Fruit fly (Drosophila melanogaster) Kc167 (cell line): Measurements from ENCODE around the gene CG1628.

ENCODE experiments used
- Myc ChIP-seq: fragments of >200 bp; optimal IDR thresholded peaks from 2 replicates; lab custom pipeline; 2017; ENCODE audit warnings: missing external identifiers
- Sin3A ChIP-seq: fragments of >200 bp; optimal IDR thresholded peaks from 2 replicates; lab custom pipeline; 2018; ENCODE audit warnings: missing external identifiers
- h ChIP-seq: fragments of >200 bp; optimal IDR thresholded peaks from 3 replicates; lab custom pipeline; 2018; ENCODE audit warnings: missing external identifiers
- insv ChIP-seq: fragments of >200 bp; optimal IDR thresholded peaks from 3 replicates; lab custom pipeline; 2018; ENCODE audit warnings: missing external identifiers
- psq ChIP-seq: fragments of >200 bp; optimal IDR thresholded peaks from 2 replicates; lab custom pipeline; 2017; ENCODE audit warnings: missing external identifiers
- ttk ChIP-seq: sonication (Bioruptor generic); optimal IDR thresholded peaks from 2 replicates; lab custom pipeline; 2017; ENCODE audit warnings: missing external identifiers

The CG1628 gene

DNA sequence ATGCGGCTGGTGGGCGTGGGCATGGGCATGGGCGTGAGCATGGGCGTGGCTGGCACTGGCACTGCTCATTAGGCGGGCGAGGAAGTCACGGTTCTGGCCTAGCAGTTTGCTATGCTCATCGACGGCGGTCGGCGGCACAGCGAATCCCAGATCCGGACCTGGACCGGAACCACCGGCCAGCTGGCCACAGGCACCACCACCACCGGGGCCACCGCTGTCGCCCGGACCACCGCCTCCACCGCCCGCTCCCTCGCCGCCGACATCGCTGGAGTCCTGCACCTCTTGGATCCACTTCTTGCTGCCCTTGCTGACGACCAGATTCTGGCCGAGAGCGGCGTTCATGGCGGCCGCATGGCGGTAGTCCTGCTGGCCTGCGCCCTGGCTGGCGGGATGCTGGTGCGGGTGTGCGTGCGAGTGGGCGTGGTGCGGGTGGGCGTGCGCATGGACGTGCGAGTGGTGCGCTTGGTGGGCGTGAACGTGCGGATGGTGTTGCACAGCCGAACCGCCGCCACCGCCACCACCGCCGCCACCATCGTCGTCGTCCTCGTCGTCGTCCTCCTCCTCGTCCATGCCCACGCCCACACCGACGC, 4.5 kb upstream of the CG1628 start:
- TF ChIP-seq insv (lab: Kevin White, UChicago) = no peak
- TF ChIP-seq h = no peak
- no peak for TF ChIP-seq Myc (lab: Kevin White, UChicago)
- no peak for TF ChIP-seq Sin3A (lab: Kevin White, UChicago)

DNA sequence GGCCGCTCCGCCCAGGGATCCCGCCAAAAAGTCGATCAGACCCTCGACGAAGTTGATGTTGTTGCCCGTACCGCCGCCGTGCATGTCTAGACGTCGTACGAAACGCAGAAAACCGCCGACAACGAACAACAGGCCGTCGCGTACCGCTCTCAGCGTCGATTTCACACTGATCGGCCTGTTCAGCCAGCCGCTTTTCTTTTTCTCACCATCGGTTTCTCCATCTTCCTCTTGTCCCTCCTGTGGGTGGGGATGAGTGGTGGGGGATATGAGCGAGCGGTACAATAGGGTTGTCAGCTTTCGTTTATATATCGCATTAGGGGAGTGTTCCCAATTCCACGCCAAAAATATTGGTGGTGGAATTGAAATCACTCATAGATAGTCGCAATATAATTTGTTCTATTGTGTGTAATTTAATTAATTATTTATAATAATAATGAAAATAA, 1.0 kb downstream of the CG1628 start:
- TF ChIP-seq Myc (lab: Kevin White, UChicago) (no peak), Sin3A (lab: Kevin White, UChicago) (no peak), psq (lab: Kevin White, UChicago) (no peak), ttk (lab: Kevin White, UChicago) (no peak), h (no peak), insv (lab: Kevin White, UChicago) (no peak)

DNA sequence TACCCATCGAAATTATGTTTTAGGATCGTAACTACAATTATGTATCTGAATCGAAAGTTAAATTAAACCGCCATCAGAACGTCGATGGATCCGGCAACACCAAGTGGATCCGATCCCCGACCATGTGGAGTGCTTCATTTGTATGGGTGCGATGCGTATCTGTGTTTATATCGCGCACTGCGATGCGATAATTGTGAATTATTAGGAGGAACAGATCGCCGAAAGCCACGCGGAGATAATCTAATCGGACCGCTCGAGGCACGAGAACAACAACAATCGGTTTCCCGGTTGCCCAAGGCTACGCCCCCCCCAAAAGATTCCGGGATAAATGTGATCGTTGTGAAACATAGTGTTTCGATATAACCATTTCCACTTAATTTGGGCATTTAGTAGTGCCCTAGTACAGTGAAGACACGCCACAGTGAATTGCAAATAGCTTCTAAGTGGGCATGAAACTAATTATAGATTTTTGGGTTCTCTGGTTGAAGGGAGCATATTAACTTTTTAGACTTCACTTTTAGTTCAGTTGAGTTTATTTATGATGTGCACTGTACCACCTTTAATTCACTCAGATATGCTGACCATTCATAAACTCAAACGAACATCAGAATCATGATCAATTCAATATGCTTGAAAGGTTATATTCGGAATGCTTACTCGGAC, 2.1 kb downstream of the CG1628 start:
- TF ChIP-seq insv (lab: Kevin White, UChicago) (no peak), Myc (lab: Kevin White, UChicago) (no peak), h (no peak), psq (lab: Kevin White, UChicago) (no peak), ttk (lab: Kevin White, UChicago) (no peak), Sin3A (lab: Kevin White, UChicago) (no peak)

DNA sequence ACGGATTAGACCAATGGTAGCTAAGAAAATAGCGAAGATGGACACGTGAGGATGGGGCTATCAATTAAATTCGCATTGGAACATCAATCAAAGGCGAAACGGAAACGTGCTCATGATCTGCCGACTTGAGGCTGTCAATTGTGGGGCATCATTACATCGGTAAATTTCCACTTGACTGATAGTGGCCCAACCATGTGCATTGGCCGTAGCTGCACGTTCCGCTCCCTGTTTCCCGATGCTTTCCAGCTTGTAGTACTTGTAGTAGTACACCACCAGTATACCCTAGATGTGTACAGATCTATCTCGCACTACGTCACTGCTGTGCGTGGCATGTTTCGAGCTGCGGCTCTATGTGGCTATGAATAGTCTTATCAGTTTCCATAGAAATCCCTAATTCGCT, 3.2 kb downstream of the CG1628 start:
- TF ChIP-seq Myc (lab: Kevin White, UChicago) = no peak

DNA sequence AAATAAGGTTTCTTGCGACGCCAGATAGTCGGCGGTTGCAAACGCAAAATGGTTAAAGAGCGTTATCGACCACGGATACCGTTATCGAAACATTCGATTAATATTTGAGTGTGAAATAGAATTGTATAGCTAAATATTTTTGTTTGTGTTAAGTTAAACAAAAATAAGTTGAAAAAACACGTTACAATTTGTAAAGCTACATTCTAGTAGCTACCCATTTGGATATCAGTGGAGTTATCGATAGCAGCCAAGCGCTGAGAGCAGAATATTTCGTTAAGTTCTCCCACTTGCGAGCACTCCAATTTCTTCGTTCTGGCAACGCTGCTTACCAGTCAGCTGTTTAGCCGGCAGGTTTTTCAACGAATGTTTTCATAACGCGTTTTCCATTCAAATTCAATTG, 6.7 kb downstream of the CG1628 start, which contains the start of the genes Hmr and CG2124:
TSS of gene Hmr (minus strand) at position 43 of the 400 bp plus-strand sequence.
TSS of gene CG2124 (plus strand) at position 310 of the 400 bp plus-strand sequence.
- no peak for TF ChIP-seq ttk (lab: Kevin White, UChicago)
- TF ChIP-seq Myc (lab: Kevin White, UChicago) = no peak
- TF ChIP-seq Sin3A (lab: Kevin White, UChicago) = no peak
- TF ChIP-seq insv (lab: Kevin White, UChicago) = no peak
- TF ChIP-seq psq (lab: Kevin White, UChicago) = no peak
- TF ChIP-seq h = no peak

DNA sequence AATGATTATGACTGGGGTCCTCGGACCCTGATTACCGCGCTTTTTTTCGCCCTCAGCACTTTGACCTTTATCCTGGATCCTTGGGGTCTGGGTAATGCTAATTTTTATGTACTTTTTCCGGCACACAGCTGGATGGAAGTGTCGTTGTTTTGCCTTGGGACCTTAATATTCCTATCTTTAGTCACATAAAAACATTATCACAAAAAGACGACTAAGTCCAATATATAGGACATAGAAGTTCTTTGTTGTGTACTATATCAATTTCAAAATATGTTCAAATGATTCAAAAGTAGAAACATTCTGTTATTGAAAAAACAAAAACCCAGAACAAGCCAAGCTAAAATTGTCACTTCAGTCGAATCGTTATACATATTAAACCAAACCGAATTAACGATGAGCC, 13.7 kb downstream of the CG1628 start, which contains the start of gene Rab9D:
TSS of gene Rab9D (plus strand) at position 301 of the 400 bp plus-strand sequence.
- no peak for TF ChIP-seq Myc (lab: Kevin White, UChicago)
- TF ChIP-seq h = no peak

DNA sequence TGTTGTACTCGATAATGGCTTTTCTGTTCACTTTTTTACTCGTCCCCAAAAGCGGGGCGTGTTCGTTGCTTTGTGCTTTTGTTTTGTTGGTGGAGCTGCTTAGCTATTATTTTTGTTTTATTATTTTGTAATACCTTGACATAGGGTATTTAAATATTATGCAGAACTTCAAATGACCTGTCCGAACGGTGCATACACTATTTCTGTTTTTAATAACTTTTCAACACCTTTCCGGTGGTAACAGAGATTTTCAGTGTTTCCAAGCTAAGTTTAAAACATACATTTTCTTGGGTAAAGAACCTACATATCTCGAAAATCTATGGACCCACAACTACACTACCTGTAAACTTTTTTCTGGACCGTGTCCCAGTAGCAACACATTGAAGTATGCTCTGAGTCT, 15.1 kb downstream of the CG1628 start:
- TF ChIP-seq insv (lab: Kevin White, UChicago) = no peak

DNA sequence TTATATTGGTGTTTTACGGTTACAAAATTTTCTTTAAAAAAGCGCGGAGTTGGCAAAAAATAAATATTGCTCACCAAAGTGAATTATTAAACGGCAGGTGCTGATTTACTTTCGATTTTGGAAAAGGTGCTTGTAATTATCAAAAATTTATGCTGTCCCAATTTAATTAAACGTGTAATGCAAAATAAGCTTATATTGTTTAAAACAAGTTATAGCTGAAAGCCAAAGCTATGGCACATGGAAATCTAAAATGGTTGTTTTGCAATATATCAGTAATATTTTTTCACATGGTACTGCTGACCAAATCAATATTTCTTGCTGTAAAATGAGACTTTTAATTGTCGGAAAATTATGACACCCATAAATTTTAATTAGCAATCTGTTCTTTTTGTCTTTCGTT, 16.3 kb downstream of the CG1628 start:
- no peak for TF ChIP-seq Sin3A (lab: Kevin White, UChicago)
- TF ChIP-seq psq (lab: Kevin White, UChicago) = no peak
- TF ChIP-seq ttk (lab: Kevin White, UChicago) = no peak
- TF ChIP-seq Myc (lab: Kevin White, UChicago) = no peak
- TF ChIP-seq h = no peak

DNA sequence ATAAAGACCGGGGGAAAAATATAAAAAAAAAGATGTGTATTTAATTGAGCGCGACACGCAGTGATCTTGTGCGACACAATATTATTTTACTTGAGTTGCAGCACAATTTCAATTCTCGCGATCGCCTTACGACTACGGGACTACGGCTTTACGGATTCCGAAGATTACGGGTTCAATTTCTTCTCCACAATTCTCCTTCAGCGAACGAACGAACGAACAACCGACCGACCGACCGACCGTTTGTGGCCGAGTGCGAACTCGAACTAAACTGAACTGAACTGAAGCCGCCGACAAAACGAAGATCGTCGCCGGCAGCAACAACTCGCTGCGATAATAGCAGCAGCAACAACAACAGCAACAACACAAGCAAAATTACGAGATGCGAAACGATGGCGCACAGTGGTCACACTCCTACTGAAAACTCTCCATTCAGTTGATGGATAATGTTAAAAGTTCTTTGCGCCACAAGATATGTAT, 17.3 kb downstream of the CG1628 start, which contains the start of gene spri:
TSS of gene spri (minus strand) at position 265 of the 477 bp plus-strand sequence.
- TF ChIP-seq ttk (lab: Kevin White, UChicago) (no peak), h (no peak), insv (lab: Kevin White, UChicago) (no peak), Myc (lab: Kevin White, UChicago) (no peak), psq (lab: Kevin White, UChicago) (no peak), Sin3A (lab: Kevin White, UChicago) (no peak)

DNA sequence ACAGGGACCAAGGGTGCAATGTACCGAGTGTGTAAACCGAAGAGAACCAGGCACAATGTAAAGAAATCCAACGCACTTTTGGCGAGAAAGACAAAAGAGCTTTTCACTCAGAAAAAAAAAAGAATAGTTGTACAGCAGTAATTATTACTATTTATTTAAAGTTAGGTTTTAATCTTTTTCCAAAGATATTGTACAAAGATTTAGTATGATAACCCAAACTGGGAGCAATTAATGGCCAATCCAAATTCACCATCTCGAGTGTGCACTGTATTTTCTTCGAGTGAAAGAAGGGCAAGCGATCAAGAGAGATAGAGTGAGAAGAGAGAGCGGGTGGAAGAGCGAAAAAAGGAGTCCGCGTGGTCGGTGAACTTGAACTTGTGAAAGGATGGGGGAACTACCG, 18.1 kb downstream of the CG1628 start:
- TF ChIP-seq Sin3A (lab: Kevin White, UChicago) (no peak), psq (lab: Kevin White, UChicago) (no peak), h (no peak), Myc (lab: Kevin White, UChicago) (no peak), ttk (lab: Kevin White, UChicago) (no peak), insv (lab: Kevin White, UChicago) (no peak)

DNA sequence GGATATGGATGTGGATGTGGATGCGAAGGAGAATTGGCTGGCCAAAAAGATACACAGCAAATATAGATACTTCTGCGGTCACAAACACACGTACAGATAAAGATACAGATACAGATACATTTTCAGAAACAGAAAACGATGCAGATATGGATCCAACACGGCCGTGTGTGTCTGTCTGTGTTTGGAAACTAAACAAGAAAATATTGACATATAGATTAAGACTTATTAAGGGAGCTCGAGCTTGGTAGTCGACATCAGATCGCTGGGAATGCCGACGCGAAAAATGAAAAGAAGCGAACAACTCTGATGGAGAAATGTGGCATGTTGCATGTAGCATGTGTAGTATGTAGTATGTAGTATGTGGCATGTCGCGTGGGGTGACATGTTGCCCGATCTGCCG, 20.4 kb downstream of the CG1628 start:
- TF ChIP-seq ttk (lab: Kevin White, UChicago) (no peak), insv (lab: Kevin White, UChicago) (no peak), Myc (lab: Kevin White, UChicago) (no peak), Sin3A (lab: Kevin White, UChicago) (no peak), h (no peak), psq (lab: Kevin White, UChicago) (no peak)

DNA sequence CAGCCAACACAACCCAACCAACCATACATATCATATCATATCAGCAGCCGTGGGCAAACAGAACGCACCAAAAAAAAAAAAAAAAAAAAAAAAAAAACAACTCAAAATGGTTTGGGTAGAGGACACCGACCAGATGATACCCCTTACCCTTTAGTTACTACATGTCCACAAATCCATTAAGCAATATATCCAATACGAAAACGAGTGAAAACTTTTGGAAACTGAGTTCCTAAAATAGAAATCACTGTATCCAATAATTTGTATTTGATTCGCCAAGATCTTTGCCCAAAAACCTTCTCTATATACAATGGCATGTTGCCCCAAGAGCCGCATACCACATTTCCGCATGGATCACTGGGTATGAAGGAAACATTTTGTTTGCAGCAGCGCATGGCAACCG, 21.0 kb downstream of the CG1628 start:
- TF ChIP-seq psq (lab: Kevin White, UChicago) = no peak
- TF ChIP-seq Myc (lab: Kevin White, UChicago) = no peak
- no peak for TF ChIP-seq h
